Worm (Caenorhabditis elegans): ENCODE data around the gene best-20.
A peak's percentile ranks its signal among the peaks of the same experiment; 100 is the strongest.

Gene best-20

DNA sequence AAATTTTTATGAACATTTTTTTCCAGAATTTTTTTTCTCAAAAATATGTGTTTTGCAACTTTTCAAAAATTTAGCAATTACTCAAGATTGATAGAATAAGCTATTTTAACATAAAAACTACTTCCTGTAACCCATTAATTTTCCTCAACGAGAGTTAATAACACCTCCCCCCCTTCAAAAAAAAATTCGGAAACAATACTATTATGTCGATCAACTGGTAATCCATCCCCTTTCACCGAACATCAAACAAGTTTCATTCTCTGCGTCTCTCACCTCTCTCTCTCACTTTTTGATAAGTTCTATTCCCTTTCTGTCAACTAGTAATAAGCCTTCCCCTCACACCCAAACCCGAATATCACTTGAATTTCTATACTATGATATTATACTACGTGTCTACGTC is 27.9 kb downstream of the best-20 start, which contains the start of gene glct-6:
glct-6 (plus strand) TSS at position 301 of the 400 bp plus-strand sequence.
- no peak for TF ChIP-seq nhr-43 (tag; optimal IDR thresholded peaks at IDR 0.05; ENCODE audit: poor library complexity, severe bottlenecking)
- no peak for TF ChIP-seq elt-3 (tag; optimal IDR thresholded peaks at IDR 0.05)
- TF ChIP-seq nfya-1 (tag; optimal IDR thresholded peaks at IDR 0.05; ENCODE audit: insufficient read depth): no peak
- no peak for TF ChIP-seq R02D3.7 (tag; optimal IDR thresholded peaks at IDR 0.05)
- no peak for TF ChIP-seq pqm-1 (tag; optimal IDR thresholded peaks at IDR 0.05)
- TF ChIP-seq unc-39 (tag; optimal IDR thresholded peaks at IDR 0.05): no peak
- no peak for TF ChIP-seq nhr-12 (tag; optimal IDR thresholded peaks at IDR 0.05)
- TF ChIP-seq ama-1 (optimal IDR thresholded peaks at IDR 0.05): no peak
- no peak for TF ChIP-seq lin-39 (tag; optimal IDR thresholded peaks at IDR 0.05)
- no peak for TF ChIP-seq nhr-11 (tag; optimal IDR thresholded peaks at IDR 0.05)
- no peak for TF ChIP-seq ztf-11 (tag; optimal IDR thresholded peaks at IDR 0.05)
- TF ChIP-seq mdl-1 (tag; optimal IDR thresholded peaks at IDR 0.05): no peak
- TF ChIP-seq lsy-12 (tag; optimal IDR thresholded peaks at IDR 0.05): no peak
- TF ChIP-seq jun-1 (tag; optimal IDR thresholded peaks at IDR 0.05): no peak
- no peak for TF ChIP-seq eor-1 (tag; optimal IDR thresholded peaks at IDR 0.05)

DNA sequence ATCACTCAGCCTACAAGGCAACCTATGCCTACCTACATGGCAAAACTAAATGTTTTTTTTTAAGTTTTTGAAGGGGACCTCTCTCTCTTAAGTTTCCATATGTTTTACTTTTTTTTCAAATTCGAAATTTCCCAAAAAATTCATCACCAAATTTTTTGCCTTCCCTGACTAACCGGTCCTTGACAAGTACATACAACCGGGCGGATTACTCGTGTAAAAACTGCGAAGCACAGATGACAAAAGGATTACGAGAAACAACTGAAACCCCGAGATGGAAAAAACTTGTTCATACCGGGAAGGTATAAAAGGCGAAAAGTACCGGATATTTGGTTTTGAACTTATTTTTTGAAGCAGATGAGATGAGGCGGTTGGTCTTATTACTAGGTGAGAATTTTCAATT is 38.4 kb downstream of the best-20 start, which contains the start of gene K09B3.1:
K09B3.1 (plus strand) TSS at position 301 of the 400 bp plus-strand sequence.
- no peak for TF ChIP-seq mdl-1 (tag; optimal IDR thresholded peaks at IDR 0.05)
- TF ChIP-seq nhr-11 (tag; optimal IDR thresholded peaks at IDR 0.05): no peak
- no peak for TF ChIP-seq mml-1 (tag; optimal IDR thresholded peaks at IDR 0.05)
- TF ChIP-seq skn-1 (tag; optimal IDR thresholded peaks at IDR 0.05): no peak

DNA sequence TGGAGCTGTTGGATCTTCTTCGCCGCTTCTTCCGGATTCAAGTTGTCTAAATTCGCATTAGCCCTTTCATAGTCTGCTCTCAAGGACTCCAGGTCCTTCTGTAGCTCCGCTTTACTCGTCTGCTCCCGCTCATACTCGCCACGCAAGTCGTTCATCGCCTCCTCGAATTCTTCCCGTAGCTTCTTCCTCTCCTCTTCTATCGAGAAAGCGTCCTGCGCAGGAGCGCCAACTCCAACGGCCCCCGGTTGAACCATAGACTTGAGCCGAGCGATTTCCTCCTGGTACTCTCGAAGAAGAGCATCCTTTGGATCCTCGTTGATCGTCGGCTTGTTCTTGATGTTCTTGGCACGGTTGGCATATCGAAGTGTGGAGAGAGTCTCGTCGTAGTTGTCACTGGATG is 41.4 kb downstream of the best-20 start:
- no peak for TF ChIP-seq ceh-9 (tag; optimal IDR thresholded peaks at IDR 0.05)
- TF ChIP-seq sea-2 (GFP tag; optimal IDR thresholded peaks at IDR 0.05): no peak
- TF ChIP-seq ceh-16 (tag; optimal IDR thresholded peaks at IDR 0.05): no peak
- TF ChIP-seq hmg-11 (tag; optimal IDR thresholded peaks at IDR 0.05): no peak
- no peak for TF ChIP-seq fkh-2 (tag; optimal IDR thresholded peaks at IDR 0.05)
- TF ChIP-seq snpc-4 (tag; optimal IDR thresholded peaks at IDR 0.05): no peak
- TF ChIP-seq zag-1 (tag; optimal IDR thresholded peaks at IDR 0.05): no peak
- no peak for TF ChIP-seq mdl-1 (tag; optimal IDR thresholded peaks at IDR 0.05)
- no peak for TF ChIP-seq lin-15B (tag; optimal IDR thresholded peaks at IDR 0.05)
- TF ChIP-seq jun-1 (tag; optimal IDR thresholded peaks at IDR 0.05): no peak
- no peak for TF ChIP-seq nhr-77 (tag; optimal IDR thresholded peaks at IDR 0.05)

DNA sequence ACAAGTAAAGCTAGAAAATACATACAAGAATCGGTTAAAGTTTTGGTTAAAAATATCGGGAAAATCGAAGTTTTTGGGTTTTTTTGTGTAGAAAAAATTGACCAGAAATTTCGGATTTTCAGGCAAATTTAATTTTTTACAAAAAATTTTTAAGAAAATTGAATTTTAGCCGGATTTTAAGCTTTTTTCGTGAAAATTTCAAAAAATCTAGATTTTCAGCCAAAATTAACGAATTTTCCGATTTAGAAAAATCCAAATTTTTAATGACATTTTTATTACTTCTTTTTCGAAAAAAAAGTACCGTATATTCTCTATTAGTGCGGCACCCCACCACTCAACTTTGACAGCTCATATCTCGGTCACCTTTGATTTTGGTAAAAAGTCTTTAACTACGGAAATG is 44.9 kb downstream of the best-20 start, which contains the start of gene osm-3:
osm-3 (minus strand) TSS at position 101 of the 400 bp plus-strand sequence.
- no peak for TF ChIP-seq zag-1 (tag; optimal IDR thresholded peaks at IDR 0.05)
- TF ChIP-seq elt-3 (tag; optimal IDR thresholded peaks at IDR 0.05): no peak
- no peak for TF ChIP-seq nfya-1 (tag; optimal IDR thresholded peaks at IDR 0.05; ENCODE audit: insufficient read depth)
- no peak for TF ChIP-seq nhr-28 (tag; optimal IDR thresholded peaks at IDR 0.05)
- TF ChIP-seq nhr-23 (tag; optimal IDR thresholded peaks at IDR 0.05): no peak
- no peak for TF ChIP-seq egl-27 (tag; optimal IDR thresholded peaks at IDR 0.05)

DNA sequence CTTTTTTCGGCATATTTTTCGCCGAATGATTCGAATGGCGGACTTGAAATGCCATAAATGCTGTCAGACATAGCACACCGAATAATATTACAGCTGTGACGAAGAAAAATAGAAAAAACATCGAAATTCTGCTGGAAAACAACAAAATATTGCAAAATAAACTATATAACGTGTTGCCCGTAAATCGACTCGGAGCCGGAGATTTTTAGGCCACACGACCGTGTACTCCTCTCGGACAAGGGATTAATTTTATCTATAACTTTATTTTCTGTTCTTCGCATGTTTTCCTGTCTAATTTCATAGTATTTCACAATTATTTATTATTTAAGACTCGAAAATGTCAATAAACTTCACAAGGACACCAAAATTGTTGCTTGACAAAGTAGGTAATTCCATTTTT is 47.2 kb downstream of the best-20 start, which contains the start of the genes algn-14 and M02B7.2:
algn-14 (minus strand) TSS at position 175 of the 400 bp plus-strand sequence.
M02B7.2 (plus strand) TSS at position 330 of the 400 bp plus-strand sequence.
- TF ChIP-seq tbx-2 (tag; optimal IDR thresholded peaks at IDR 0.05): no peak
- no peak for TF ChIP-seq nhr-76 (tag; optimal IDR thresholded peaks at IDR 0.05)
- peak; percentile 47 for TF ChIP-seq elt-2 (tag; optimal IDR thresholded peaks at IDR 0.05)
- TF ChIP-seq nhr-12 (tag; optimal IDR thresholded peaks at IDR 0.05): no peak
- peak; percentile 22 for TF ChIP-seq jun-1 (tag; optimal IDR thresholded peaks at IDR 0.05)
- no peak for TF ChIP-seq nhr-237 (tag; optimal IDR thresholded peaks at IDR 0.05)
- TF ChIP-seq nhr-43 (tag; optimal IDR thresholded peaks at IDR 0.05; ENCODE audit: poor library complexity, severe bottlenecking): peak; percentile 88
- no peak for TF ChIP-seq nhr-11 (tag; optimal IDR thresholded peaks at IDR 0.05)
- no peak for TF ChIP-seq ceh-82 (tag; optimal IDR thresholded peaks at IDR 0.05)
- no peak for TF ChIP-seq mml-1 (tag; optimal IDR thresholded peaks at IDR 0.05)
- peak; percentile 74 for TF ChIP-seq lin-15B (tag; optimal IDR thresholded peaks at IDR 0.05)
- peak; percentile 30 for TF ChIP-seq hmg-11 (tag; optimal IDR thresholded peaks at IDR 0.05)
- no peak for TF ChIP-seq nhr-28 (tag; optimal IDR thresholded peaks at IDR 0.05)
- no peak for TF ChIP-seq nhr-25 (tag; optimal IDR thresholded peaks at IDR 0.05)
- no peak for TF ChIP-seq fkh-10 (GFP tag; optimal IDR thresholded peaks at IDR 0.05)
- TF ChIP-seq ZK546.5 (tag; optimal IDR thresholded peaks at IDR 0.05): no peak
- no peak for TF ChIP-seq ceh-16 (tag; optimal IDR thresholded peaks at IDR 0.05)
- TF ChIP-seq skn-1 (tag; optimal IDR thresholded peaks at IDR 0.05): no peak
- TF ChIP-seq ztf-11 (tag; optimal IDR thresholded peaks at IDR 0.05): no peak
- no peak for TF ChIP-seq fkh-2 (tag; optimal IDR thresholded peaks at IDR 0.05)
- TF ChIP-seq aly-2 (tag; optimal IDR thresholded peaks at IDR 0.05): no peak
- no peak for TF ChIP-seq daf-12 (tag; optimal IDR thresholded peaks at IDR 0.05)
- TF ChIP-seq nhr-77 (tag; optimal IDR thresholded peaks at IDR 0.05): no peak
- no peak for TF ChIP-seq mdl-1 (tag; optimal IDR thresholded peaks at IDR 0.05)
- TF ChIP-seq eor-1 (tag; optimal IDR thresholded peaks at IDR 0.05): no peak
- no peak for TF ChIP-seq unc-39 (tag; optimal IDR thresholded peaks at IDR 0.05)
- no peak for TF ChIP-seq elt-3 (tag; optimal IDR thresholded peaks at IDR 0.05)
- TF ChIP-seq unc-62 (GFP tag; optimal IDR thresholded peaks at IDR 0.05): no peak
- peak; percentile 19 for TF ChIP-seq lsy-12 (tag; optimal IDR thresholded peaks at IDR 0.05)
- peak; percentile 42 for TF ChIP-seq nfya-1 (tag; optimal IDR thresholded peaks at IDR 0.05; ENCODE audit: insufficient read depth)
- TF ChIP-seq zag-1 (tag; optimal IDR thresholded peaks at IDR 0.05): no peak
- peak; percentile 42 for TF ChIP-seq nhr-23 (tag; optimal IDR thresholded peaks at IDR 0.05)
- TF ChIP-seq ceh-28 (tag; optimal IDR thresholded peaks at IDR 0.05): peak; percentile 5
- TF ChIP-seq sea-2 (GFP tag; optimal IDR thresholded peaks at IDR 0.05): no peak
- TF ChIP-seq pqm-1 (tag; optimal IDR thresholded peaks at IDR 0.05): no peak
- TF ChIP-seq lin-39 (tag; optimal IDR thresholded peaks at IDR 0.05): peak; percentile 9
